Fruit fly (Drosophila melanogaster): ENCODE measurements around the gene CG12523.

DNA sequence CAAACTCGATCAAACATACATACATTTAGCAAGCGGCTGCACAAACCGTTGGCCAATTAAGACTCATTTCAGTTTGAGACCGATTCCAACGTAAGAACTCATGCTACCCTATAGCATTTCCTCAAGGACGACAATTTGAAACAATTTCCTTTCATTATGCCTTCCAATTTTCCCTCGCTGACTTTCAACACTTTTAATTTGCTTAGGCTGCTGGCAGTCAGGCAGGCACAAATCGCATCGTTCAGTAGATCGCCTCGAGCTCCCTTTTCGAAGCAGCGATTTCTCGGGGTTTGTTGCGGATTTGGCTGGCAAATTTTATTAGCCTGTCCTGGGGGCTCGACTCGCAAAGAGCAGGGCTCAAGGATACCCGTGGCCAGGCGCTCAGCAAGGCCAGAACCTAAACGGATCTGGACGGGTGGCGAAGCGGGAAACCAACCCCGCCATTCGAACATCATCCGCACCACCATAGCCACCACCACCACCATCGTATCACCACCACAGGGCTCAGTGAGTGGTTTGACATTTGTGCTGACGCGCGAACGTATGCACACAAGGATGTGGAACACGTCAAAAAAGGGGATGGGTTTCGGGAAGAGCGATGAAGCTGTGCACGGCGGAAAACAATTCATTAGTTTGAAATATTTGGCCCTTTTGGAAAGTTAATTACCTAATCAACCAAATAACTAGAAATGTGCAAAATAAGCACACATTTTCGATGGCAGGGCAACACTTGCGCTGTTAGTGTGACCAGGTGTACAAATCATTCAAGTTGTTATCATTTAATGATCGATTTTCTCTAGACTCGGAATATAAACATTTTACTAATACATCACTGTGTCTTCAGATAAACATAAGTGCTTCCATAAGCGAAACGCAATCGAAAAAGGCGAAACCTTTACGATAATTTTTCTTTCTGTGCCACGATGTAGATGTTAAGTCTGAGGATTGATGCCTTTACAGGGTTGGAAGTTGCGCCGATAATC, 43.8 kb downstream of the CG12523 start:
- TF ChIP-seq HLHmδ (GFP tag; optimal IDR thresholded peaks at IDR 0.05), result no peak
- peak; percentile 80 for TF ChIP-seq CG10979 (tag; optimal IDR thresholded peaks at IDR 0.05)
- TF ChIP-seq TFAM (GFP tag; optimal IDR thresholded peaks at IDR 0.05), result no peak
- no peak for TF ChIP-seq CG1024 (GFP tag; IDR thresholded peaks at IDR 0.05)
- TF ChIP-seq usp (GFP tag; optimal IDR thresholded peaks at IDR 0.05), result no peak
- peak; percentile 49 for TF ChIP-seq zen (tag; optimal IDR thresholded peaks at IDR 0.05)
- TF ChIP-seq CG42726 (GFP tag; IDR thresholded peaks at IDR 0.05; ENCODE audit: partially characterized antibody), result no peak; the same call in 1 of the 2 replicates
